Fruit fly (Drosophila melanogaster) whole organism, pupa: Measurements from ENCODE around the gene Pstk.

Source experiments
- CG10348 ChIP-seq: fragments of 200-800 bp; sonication (Bioruptor generic); IDR thresholded peaks from 2 replicates; pipeline ENCODE4 v1.3.6; 2022; ENCODE audit warnings: missing biosample characterization, missing genetic modification characterization
- CG9948 ChIP-seq: fragments of 200-800 bp; sonication (Bioruptor generic); optimal IDR thresholded peaks from 2 replicates; lab custom pipeline; 2018; ENCODE audit warnings: missing biosample characterization, mild to moderate bottlenecking, missing genetic modification characterization, moderate library complexity
- gl ChIP-seq: fragments of 200-800 bp; sonication (Bioruptor generic); optimal IDR thresholded peaks from 2 replicates; lab custom pipeline; 2018; ENCODE audit warnings: missing biosample characterization, mild to moderate bottlenecking, missing genetic modification characterization

DNA sequence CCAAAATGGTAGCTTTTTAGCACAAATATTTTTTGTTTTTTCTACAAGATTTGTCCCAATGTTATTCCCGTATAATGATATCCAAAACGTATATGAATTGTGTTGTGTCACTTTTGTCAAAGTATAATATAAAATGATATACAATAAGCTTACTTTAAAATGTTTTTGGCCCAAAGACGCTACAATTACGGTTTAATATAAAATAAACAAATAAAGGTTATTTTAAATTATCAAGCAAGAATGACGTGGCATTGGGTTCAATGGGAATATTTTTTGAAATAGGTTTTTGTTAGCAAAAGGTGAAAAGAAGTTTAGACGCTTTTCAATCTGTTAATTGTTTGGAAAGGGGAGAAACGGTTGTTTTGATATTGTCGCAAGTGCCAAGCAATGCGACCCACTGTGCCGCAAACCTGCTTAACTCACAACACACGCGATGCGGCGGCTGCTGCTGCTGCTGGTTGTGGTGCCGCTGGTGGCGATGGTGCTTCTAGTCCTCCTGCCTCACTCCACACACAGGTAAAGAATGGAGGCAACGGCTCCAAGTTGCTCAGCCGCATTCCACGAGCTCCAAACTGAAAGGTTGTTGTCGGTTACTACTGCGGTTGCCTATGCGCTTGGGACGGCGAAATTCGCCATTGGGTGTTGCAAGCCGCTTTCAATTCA lies 45.0 kb upstream of the Pstk start:
- TF ChIP-seq gl (tag; lab: Kevin White, UChicago) (no peak), CG10348 (GFP tag; lab: Robert Waterston, UW) (no peak), CG9948 (tag; lab: Kevin White, UChicago) (peak; percentile 48)
